Worm (Caenorhabditis elegans): ENCODE data around the gene sdhd-1.
A peak's percentile ranks its signal among the peaks of the same experiment; 100 is the strongest.

Gene sdhd-1

DNA sequence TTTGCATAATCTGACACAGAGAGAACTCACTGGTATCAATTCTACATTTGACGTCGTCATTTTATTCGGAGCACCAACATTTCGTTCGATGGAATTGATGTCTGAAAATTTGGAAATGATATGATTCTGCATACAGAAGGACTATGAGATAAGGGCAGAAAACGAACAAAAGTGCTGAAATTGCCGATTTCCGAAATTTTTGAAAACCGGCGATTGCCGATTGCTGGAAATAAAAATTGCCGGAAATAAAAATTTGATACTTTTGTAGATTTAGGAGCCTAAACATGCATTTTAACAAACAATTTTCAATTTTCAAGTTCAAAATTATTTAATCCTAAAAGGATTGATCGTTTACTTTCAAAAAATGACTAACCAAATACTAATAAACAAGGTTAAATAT lies 39.6 kb upstream of the sdhd-1 start, which contains the start of gene unc-53:
unc-53 (minus strand) TSS at position 101 of the 400 bp plus-strand sequence.
- TF ChIP-seq F49E8.2 (tag; optimal IDR thresholded peaks at IDR 0.05; ENCODE audit: borderline replicate concordance) (no peak), aly-2 (tag; optimal IDR thresholded peaks at IDR 0.05) (no peak), mdt-29 (GFP tag; IDR thresholded peaks at IDR 0.05) (no peak), ztf-7 (tag; optimal IDR thresholded peaks at IDR 0.05) (no peak), nhr-6 (tag; optimal IDR thresholded peaks at IDR 0.05) (no peak), ceh-32 (tag; optimal IDR thresholded peaks at IDR 0.05; ENCODE audit: poor library complexity) (no peak), nhr-102 (tag; optimal IDR thresholded peaks at IDR 0.05) (no peak), hmg-1.1 (GFP tag; IDR thresholded peaks at IDR 0.05) (no peak), nhr-111 (GFP tag; optimal IDR thresholded peaks at IDR 0.05) (no peak), mxl-2 (GFP tag; conservative IDR thresholded peaks at IDR 0.05) (no peak), tag-97 (GFP tag; IDR thresholded peaks at IDR 0.05) (no peak), nhr-76 (tag; optimal IDR thresholded peaks at IDR 0.05) (no peak), lin-29 (GFP tag; IDR thresholded peaks at IDR 0.05) (no peak), mdl-1 (tag; optimal IDR thresholded peaks at IDR 0.05) (no peak), dve-1 (tag; optimal IDR thresholded peaks at IDR 0.05; ENCODE audit: insufficient read depth) (no peak), ZK546.5 (tag; optimal IDR thresholded peaks at IDR 0.05) (no peak), R02D3.7 (tag; optimal IDR thresholded peaks at IDR 0.05) (no peak), snpc-1.2 (GFP tag; IDR thresholded peaks at IDR 0.05) (no peak)

DNA sequence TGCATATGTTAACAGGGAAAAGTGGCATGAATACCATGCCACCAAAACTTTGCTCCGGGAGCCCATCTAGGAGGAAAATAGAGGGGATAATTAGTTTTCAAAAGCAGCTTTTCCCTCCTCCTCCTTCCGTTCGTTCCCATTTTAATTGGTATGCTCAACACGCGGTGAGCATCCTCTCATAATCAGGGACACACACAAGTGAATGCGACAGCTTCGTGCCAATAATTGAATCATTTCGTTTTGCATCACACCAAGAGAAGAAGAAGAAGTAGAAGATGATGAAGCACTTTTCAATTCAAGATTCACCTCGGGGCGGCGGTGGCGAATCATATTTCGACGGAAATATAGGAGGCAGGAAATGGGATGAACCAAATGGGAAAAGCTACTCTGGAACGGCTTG lies 38.4 kb upstream of the sdhd-1 start:
- peak; percentile 64 for TF ChIP-seq aha-1 (tag)
- no peak for TF ChIP-seq F49E8.2 (tag; optimal IDR thresholded peaks at IDR 0.05; ENCODE audit: borderline replicate concordance)

DNA sequence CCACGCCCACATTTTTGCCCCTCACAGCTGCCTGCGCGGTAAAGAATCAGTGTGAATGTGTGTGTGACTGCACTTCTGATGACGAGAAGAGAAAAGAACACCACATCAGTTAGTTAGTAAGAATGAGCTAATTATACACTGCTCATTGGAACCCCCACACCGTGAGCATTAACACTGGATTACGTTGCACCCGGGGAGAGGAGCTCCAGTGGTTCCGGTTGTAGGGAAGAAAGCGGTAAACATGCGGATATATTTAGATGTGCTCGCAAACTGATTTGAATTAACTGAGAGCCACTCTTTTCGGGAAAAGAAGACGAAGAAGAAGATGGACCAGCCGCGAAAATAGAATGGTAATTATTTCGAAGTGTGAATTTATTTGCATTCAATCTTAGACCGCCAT lies 37.1 kb upstream of the sdhd-1 start:
- no peak for TF ChIP-seq nhr-77 (tag; optimal IDR thresholded peaks at IDR 0.05)

DNA sequence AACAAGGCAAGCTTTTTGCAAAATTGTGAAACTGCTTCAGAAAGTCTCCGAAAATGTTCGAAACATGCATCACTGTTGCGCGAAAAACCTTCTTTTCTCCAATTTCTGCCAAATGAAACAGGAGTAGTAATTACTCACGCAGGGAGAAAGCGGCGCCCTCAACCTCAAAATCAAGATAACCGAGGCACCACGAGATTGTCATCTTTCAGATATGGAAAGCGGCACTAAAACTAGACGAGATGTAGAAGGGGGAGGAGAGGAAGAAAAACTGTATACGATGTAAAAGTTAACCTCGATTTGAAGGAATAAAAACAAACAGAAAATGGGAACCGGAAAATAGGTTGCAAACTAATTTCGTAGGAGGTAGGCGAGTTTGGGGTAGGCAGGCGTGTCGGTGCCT lies 26.8 kb upstream of the sdhd-1 start:
- no peak for TF ChIP-seq R02D3.7 (tag; optimal IDR thresholded peaks at IDR 0.05)
- TF ChIP-seq mxl-2 (GFP tag; conservative IDR thresholded peaks at IDR 0.05): no peak
- no peak for TF ChIP-seq Y5F2A.4 (GFP tag; optimal IDR thresholded peaks at IDR 0.05)
- no peak for TF ChIP-seq nhr-102 (tag; optimal IDR thresholded peaks at IDR 0.05)
- no peak for TF ChIP-seq cey-2 (tag; optimal IDR thresholded peaks at IDR 0.05; ENCODE audit: borderline replicate concordance, insufficient read depth)
- TF ChIP-seq F37D6.2 (tag; optimal IDR thresholded peaks at IDR 0.05): no peak
- no peak for TF ChIP-seq nhr-76 (tag; optimal IDR thresholded peaks at IDR 0.05)
- TF ChIP-seq ctbp-1 (GFP tag; IDR thresholded peaks at IDR 0.05): no peak
- no peak for TF ChIP-seq mdt-29 (GFP tag; IDR thresholded peaks at IDR 0.05)
- TF ChIP-seq ztf-11 (tag; optimal IDR thresholded peaks at IDR 0.05): no peak

DNA sequence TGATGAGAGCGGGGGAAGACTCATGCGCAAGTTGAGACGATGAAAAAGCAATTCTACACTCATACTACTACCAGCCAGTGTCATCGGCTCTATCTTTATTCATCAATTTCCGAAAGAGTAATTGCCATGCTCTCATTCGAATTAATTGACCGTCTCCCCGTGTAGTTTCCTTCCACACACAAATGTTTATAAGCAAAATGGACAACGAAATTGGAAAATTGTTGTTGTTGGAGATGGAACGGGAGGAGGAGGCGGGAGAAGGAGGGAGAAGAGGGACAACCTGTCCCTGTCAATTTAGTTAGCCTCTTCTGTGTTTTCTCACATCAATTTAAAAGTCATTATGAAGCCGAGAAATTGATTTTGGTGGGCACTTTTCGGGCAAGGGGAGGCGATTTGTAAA lies 22.9 kb upstream of the sdhd-1 start:
- TF ChIP-seq jun-1 (tag; optimal IDR thresholded peaks at IDR 0.05) (no peak), T26A8.4 (GFP tag; IDR thresholded peaks at IDR 0.05) (no peak), F44E2.7 (GFP tag; IDR thresholded peaks at IDR 0.05) (no peak), zip-2 (tag; optimal IDR thresholded peaks at IDR 0.05) (no peak), daf-8 (GFP tag; IDR thresholded peaks at IDR 0.05) (no peak), F10B5.3 (tag; optimal IDR thresholded peaks at IDR 0.05) (no peak), nhr-237 (tag; optimal IDR thresholded peaks at IDR 0.05) (no peak), mdl-1 (tag; optimal IDR thresholded peaks at IDR 0.05) (no peak), ceh-62 (tag; optimal IDR thresholded peaks at IDR 0.05) (no peak), lin-39 (tag; optimal IDR thresholded peaks at IDR 0.05) (no peak), egl-27 (tag; optimal IDR thresholded peaks at IDR 0.05) (no peak), ZK337.2 (GFP tag; IDR thresholded peaks at IDR 0.05) (no peak), hlh-11 (tag; optimal IDR thresholded peaks at IDR 0.05) (no peak), spr-3 (GFP tag; optimal IDR thresholded peaks at IDR 0.05) (no peak)

All from whole organism, L4 larva.